Worm (Caenorhabditis elegans) whole organism, L2 larva: ENCODE results near the gene pudl-1.

Experiments used
- C34F6.9 ChIP-seq: fragments of 150-350 bp; optimal IDR thresholded peaks from 2 replicates; lab custom pipeline; 2014; ENCODE audit warnings: missing biosample characterization, missing genetic modification characterization
- F13H6.1 ChIP-seq: sonication (generic microtip); optimal IDR thresholded peaks from 2 replicates; lab custom pipeline; 2016; ENCODE audit warnings: missing genetic modification characterization, missing compliant biosample characterization
- R02D3.7 ChIP-seq: fragments of 150-350 bp; optimal IDR thresholded peaks from 2 replicates; lab custom pipeline; 2014; ENCODE audit warnings: missing biosample characterization, missing genetic modification characterization
- ZK546.5 ChIP-seq: sonication (generic microtip); optimal IDR thresholded peaks from 2 replicates; lab custom pipeline; 2017; ENCODE audit warnings: missing biosample characterization, missing genetic modification characterization
- alr-1 ChIP-seq: fragments of 150-350 bp; optimal IDR thresholded peaks from 2 replicates; lab custom pipeline; 2014; ENCODE audit warnings: missing biosample characterization, missing genetic modification characterization
- ama-1 ChIP-seq: fragments of 150-350 bp; optimal IDR thresholded peaks from 2 replicates; lab custom pipeline; 2018; ENCODE audit warnings: inconsistent platforms
- blmp-1 ChIP-seq: sonication (generic microtip); optimal IDR thresholded peaks from 2 replicates; lab custom pipeline; 2017; ENCODE audit warnings: missing genetic modification characterization, mild to moderate bottlenecking, missing compliant biosample characterization, antibody characterized with exemption, moderate library complexity; ENCODE audit not compliant: insufficient read depth
- ceh-16 ChIP-seq: fragments of 150-350 bp; optimal IDR thresholded peaks from 2 replicates; lab custom pipeline; 2014; ENCODE audit warnings: missing biosample characterization, missing genetic modification characterization
- ceh-82 ChIP-seq: fragments of 150-350 bp; optimal IDR thresholded peaks from 2 replicates; lab custom pipeline; 2014; ENCODE audit warnings: missing biosample characterization, missing genetic modification characterization
- crh-2 ChIP-seq: sonication (generic microtip); optimal IDR thresholded peaks from 2 replicates; lab custom pipeline; 2017; ENCODE audit warnings: missing biosample characterization, missing genetic modification characterization
- egl-27 ChIP-seq: sonication (generic microtip); optimal IDR thresholded peaks from 3 replicates; lab custom pipeline; 2017; ENCODE audit warnings: missing biosample characterization, missing genetic modification reagents, missing genetic modification characterization
- elt-1 ChIP-seq: fragments of 150-350 bp; optimal IDR thresholded peaks from 2 replicates; lab custom pipeline; 2014; ENCODE audit warnings: missing biosample characterization, missing genetic modification characterization
- elt-3 ChIP-seq: sonication (generic microtip); optimal IDR thresholded peaks from 2 replicates; lab custom pipeline; 2017; ENCODE audit warnings: missing biosample characterization, missing genetic modification characterization
- fos-1 ChIP-seq: fragments of 150-350 bp; optimal IDR thresholded peaks from 2 replicates; lab custom pipeline; 2014; ENCODE audit warnings: missing biosample characterization, missing genetic modification characterization
- gmeb-1 ChIP-seq: fragments of 150-350 bp; optimal IDR thresholded peaks from 2 replicates; lab custom pipeline; 2014; ENCODE audit warnings: missing biosample characterization, missing genetic modification characterization
- lin-39 ChIP-seq: fragments of 150-350 bp; optimal IDR thresholded peaks from 2 replicates; lab custom pipeline; 2014; ENCODE audit warnings: missing biosample characterization, missing genetic modification reagents, missing genetic modification characterization
- lsy-2 ChIP-seq, 2 experiments: fragments of 150-350 bp in 1 of 2; sonication (generic microtip) in 1 of 2; optimal IDR thresholded peaks; 2 replicates each; lab custom pipeline; 2014 to 2017; ENCODE audit warnings: missing biosample characterization in 2 of 2, missing genetic modification characterization in 2 of 2
- mab-5 ChIP-seq: fragments of 150-350 bp; optimal IDR thresholded peaks from 2 replicates; lab custom pipeline; 2014; ENCODE audit warnings: missing biosample characterization, missing genetic modification characterization
- mbf-1 ChIP-seq: sonication (generic microtip); optimal IDR thresholded peaks from 2 replicates; lab custom pipeline; 2017; ENCODE audit warnings: missing biosample characterization, missing genetic modification characterization
- mdl-1 ChIP-seq, 2 experiments: fragments of 150-350 bp in 1 of 2; sonication (generic microtip) in 1 of 2; optimal IDR thresholded peaks; 2 replicates each; lab custom pipeline; 2017; ENCODE audit warnings: missing biosample characterization in 2 of 2, missing genetic modification characterization in 2 of 2
- nhr-10 ChIP-seq: sonication (generic microtip); optimal IDR thresholded peaks from 2 replicates; lab custom pipeline; 2017; ENCODE audit warnings: missing biosample characterization, missing genetic modification characterization
- nhr-11 ChIP-seq: fragments of 150-350 bp; optimal IDR thresholded peaks from 2 replicates; lab custom pipeline; 2014; ENCODE audit warnings: missing biosample characterization, missing genetic modification characterization
- nhr-12 ChIP-seq: fragments of 150-350 bp; optimal IDR thresholded peaks from 2 replicates; lab custom pipeline; 2014; ENCODE audit warnings: missing biosample characterization, missing genetic modification characterization
- nhr-129 ChIP-seq: fragments of 150-350 bp; optimal IDR thresholded peaks from 2 replicates; lab custom pipeline; 2014; ENCODE audit warnings: missing biosample characterization, missing genetic modification characterization
- nhr-21 ChIP-seq: fragments of 150-350 bp; optimal IDR thresholded peaks from 2 replicates; lab custom pipeline; 2014; ENCODE audit warnings: missing biosample characterization, missing genetic modification characterization
- nhr-23 ChIP-seq: fragments of 150-350 bp; optimal IDR thresholded peaks from 2 replicates; lab custom pipeline; 2014; ENCODE audit warnings: missing biosample characterization, missing genetic modification reagents, missing genetic modification characterization
- nhr-237 ChIP-seq: fragments of 150-350 bp; optimal IDR thresholded peaks from 2 replicates; lab custom pipeline; 2014; ENCODE audit warnings: missing biosample characterization, missing genetic modification characterization
- nhr-25 ChIP-seq: fragments of 150-350 bp; sonication (generic microtip); optimal IDR thresholded peaks from 3 replicates; lab custom pipeline; 2014; ENCODE audit warnings: missing biosample characterization, missing genetic modification characterization
- peb-1 ChIP-seq: fragments of 150-350 bp; optimal IDR thresholded peaks from 2 replicates; lab custom pipeline; 2014; ENCODE audit warnings: missing biosample characterization, missing genetic modification characterization
- skn-1 ChIP-seq: sonication (generic microtip); optimal IDR thresholded peaks from 2 replicates; lab custom pipeline; 2017; ENCODE audit warnings: missing biosample characterization, missing genetic modification characterization
- sma-3 ChIP-seq: sonication (generic microtip); optimal IDR thresholded peaks from 2 replicates; lab custom pipeline; 2016; ENCODE audit warnings: missing genetic modification reagents, missing genetic modification characterization, missing compliant biosample characterization
- sma-9 ChIP-seq, 2 experiments: fragments of 150-350 bp in 1 of 2; sonication (generic microtip) in 1 of 2; optimal IDR thresholded peaks; 2 replicates each; lab custom pipeline; 2014 to 2016; ENCODE audit warnings: missing genetic modification characterization in 2 of 2, mild to moderate bottlenecking in 1 of 2, missing biosample characterization in 1 of 2, missing compliant biosample characterization in 1 of 2, missing genetic modification reagents in 1 of 2, moderate library complexity in 1 of 2
- unc-55 ChIP-seq: fragments of 150-350 bp; sonication (generic microtip); optimal IDR thresholded peaks from 3 replicates; lab custom pipeline; 2014; ENCODE audit warnings: missing biosample characterization, missing genetic modification reagents, missing genetic modification characterization
- zag-1 ChIP-seq: fragments of 150-350 bp; optimal IDR thresholded peaks from 2 replicates; lab custom pipeline; 2014; ENCODE audit warnings: missing biosample characterization, missing genetic modification characterization
- ztf-11 ChIP-seq: sonication (generic microtip); optimal IDR thresholded peaks from 2 replicates; lab custom pipeline; 2017; ENCODE audit warnings: missing biosample characterization, missing genetic modification characterization
- ztf-4 ChIP-seq: fragments of 150-350 bp; optimal IDR thresholded peaks from 2 replicates; lab custom pipeline; 2014; ENCODE audit warnings: missing biosample characterization, missing genetic modification characterization

pudl-1 gene

DNA sequence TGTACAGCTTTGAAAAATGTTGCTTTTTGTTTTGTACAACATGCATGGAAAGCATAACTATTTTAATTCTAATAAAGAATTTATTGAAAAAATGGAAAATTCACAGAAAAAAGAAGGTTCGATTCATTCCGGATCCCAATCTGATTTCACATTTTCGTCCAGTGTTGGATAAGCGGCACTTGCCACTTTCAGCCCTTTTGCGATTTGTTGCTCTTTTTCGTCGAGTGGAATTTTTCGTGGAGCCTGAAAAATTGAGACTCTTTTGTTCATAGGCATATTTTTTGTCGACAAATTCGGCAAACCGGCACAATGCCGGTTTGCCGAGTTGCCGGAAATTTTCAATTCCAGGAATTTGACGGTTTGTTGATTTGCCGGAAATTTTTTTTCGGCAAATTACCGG lies 18.9 kb downstream of the pudl-1 start:
- TF ChIP-seq ceh-82 (tag; lab: Kevin White, UChicago) (no peak), nhr-10 (tag; lab: Kevin White, UChicago) (no peak), ztf-4 (tag; lab: Kevin White, UChicago) (no peak), C34F6.9 (tag; lab: Kevin White, UChicago) (no peak), crh-2 (tag; lab: Kevin White, UChicago) (no peak), blmp-1 (tag; lab: Kevin White, UChicago) (no peak), egl-27 (no peak), ztf-11 (tag; lab: Kevin White, UChicago) (no peak), nhr-11 (tag; lab: Kevin White, UChicago) (no peak), nhr-21 (tag; lab: Kevin White, UChicago) (no peak), mab-5 (tag; lab: Kevin White, UChicago) (no peak), ceh-16 (no peak), sma-3 (GFP tag; lab: Kevin White, UChicago) (no peak), ZK546.5 (tag; lab: Kevin White, UChicago) (no peak), nhr-129 (tag; lab: Kevin White, UChicago) (no peak)

DNA sequence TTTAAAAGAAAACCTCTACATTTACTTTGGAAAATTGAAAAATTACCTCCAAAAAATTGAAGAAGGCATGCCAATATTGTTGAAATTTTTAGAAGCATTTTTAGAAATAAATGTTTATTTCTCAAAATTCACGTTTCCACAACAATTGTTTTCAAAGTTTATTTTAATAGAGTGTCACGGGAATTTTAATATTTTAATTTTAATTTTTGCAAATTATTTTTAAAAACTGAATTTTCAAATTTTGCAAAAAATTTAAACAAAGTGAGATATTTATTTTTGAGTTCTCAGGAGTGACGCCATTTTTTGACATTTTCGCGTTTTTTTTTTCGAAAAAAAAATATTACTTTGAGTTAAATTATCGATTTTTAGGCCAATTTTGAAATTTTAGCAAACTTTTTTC lies 20.5 kb downstream of the pudl-1 start, which contains the start of gene Y54G2A.49:
TSS of gene Y54G2A.49 (minus strand) at position 101 of the 400 bp plus-strand sequence.
- TF ChIP-seq skn-1 (tag; lab: Kevin White, UChicago) (no peak), lin-39 (tag; lab: Kevin White, UChicago) (no peak), crh-2 (tag; lab: Kevin White, UChicago) (no peak), ztf-11 (tag; lab: Kevin White, UChicago) (no peak), lsy-2 (tag; optimal IDR thresholded peaks at IDR 0.05; lab: Kevin White, UChicago) (no peak), nhr-237 (no peak), F13H6.1 (tag; lab: Kevin White, UChicago) (no peak), ceh-82 (tag; lab: Kevin White, UChicago) (no peak), elt-3 (tag; lab: Kevin White, UChicago) (no peak), alr-1 (tag; lab: Kevin White, UChicago) (no peak), nhr-12 (tag; lab: Kevin White, UChicago) (no peak), ama-1 (lab: Kevin White, UChicago) (no peak), nhr-25 (tag; lab: Kevin White, UChicago) (no peak), elt-1 (tag; lab: Kevin White, UChicago) (no peak), mdl-1 (tag; optimal IDR thresholded peaks at IDR 0.05; lab: Kevin White, UChicago) (no peak), nhr-10 (tag; lab: Kevin White, UChicago) (no peak), blmp-1 (tag; lab: Kevin White, UChicago) (no peak)

DNA sequence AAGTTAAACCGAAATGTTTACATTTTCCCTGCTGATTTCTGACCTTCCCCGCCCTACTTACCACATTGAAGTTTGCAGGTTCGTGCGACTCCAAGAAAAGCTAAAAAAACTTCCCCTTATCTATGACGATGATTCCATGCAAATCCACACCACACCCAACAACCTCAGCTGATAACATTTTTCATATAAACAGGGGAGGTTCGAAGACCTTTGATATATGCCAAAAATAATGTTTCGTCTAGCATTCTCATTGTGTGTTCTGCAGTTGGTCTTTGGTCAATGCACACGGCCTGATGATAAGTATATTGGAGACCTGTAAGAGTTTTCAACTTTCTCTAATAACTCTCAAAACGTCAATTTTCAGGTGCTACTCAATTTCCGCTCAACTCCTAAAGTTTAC lies 21.5 kb downstream of the pudl-1 start:
- no peak for TF ChIP-seq ztf-4 (tag; lab: Kevin White, UChicago)
- TF ChIP-seq ama-1 (lab: Kevin White, UChicago): no peak
- TF ChIP-seq fos-1 (tag; lab: Kevin White, UChicago): peak; percentile 8
- TF ChIP-seq, all 48 proteins: peak for 1

DNA sequence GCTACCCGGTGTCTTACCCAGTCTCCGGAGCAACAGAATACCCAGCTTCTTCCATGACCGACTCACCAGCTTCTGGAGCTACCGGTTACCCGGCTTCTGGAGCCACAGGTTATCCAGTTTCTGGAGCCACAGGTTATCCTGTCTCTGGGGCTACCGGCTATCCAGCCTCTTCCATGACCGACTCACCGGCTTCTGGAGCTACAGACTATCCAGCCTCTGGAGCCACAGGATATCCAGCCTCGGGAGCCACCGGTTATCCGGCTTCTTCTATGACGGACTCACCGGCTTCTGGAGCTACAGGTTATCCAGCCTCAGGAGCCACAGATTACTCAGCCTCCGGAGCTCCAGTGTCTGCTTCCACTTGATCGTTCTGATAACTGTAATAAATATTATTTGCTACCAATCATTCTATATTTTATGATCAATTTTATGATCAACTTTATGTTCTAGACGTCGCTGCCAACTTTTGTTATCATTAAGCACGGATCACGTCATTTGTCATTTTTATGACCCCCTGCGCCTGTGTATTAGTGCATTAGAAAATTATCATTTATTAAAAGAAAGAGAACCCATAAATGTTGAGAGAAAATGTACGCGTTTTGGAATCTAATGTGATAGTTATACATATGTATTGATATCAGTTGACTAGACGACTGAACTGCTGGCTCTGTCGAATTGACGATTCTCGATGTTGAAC lies 22.5 kb downstream of the pudl-1 start:
- TF ChIP-seq sma-9 (GFP tag; optimal IDR thresholded peaks at IDR 0.05; lab: Kevin White, UChicago): peak; percentile 78
- TF ChIP-seq sma-9 (tag; optimal IDR thresholded peaks at IDR 0.05; lab: Kevin White, UChicago): no peak
- no peak for TF ChIP-seq ceh-16
- peak; percentile 3 for TF ChIP-seq gmeb-1 (tag; lab: Kevin White, UChicago)
- peak; percentile 70 for TF ChIP-seq fos-1 (tag; lab: Kevin White, UChicago)
- peak; percentile 60 for TF ChIP-seq crh-2 (tag; lab: Kevin White, UChicago)

DNA sequence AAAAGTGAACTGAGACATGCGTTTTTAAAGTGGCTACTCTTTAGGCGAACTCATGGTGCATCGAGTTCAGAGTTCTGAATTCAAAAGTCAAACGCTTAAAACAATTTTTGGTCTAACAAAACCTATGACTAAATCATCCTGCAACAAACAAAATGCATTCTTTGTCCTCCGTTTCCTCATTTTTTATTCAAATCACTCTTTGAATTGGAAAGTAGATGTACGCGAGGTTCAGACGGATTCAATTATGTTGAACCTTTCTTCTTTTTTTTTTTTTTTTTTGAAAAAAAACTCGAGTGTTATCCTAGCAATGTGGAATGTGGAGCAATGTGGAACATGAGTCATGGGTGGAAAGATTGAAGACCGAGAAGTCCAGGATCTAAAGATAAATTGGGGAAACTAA lies 26.0 kb downstream of the pudl-1 start:
- no peak for TF ChIP-seq ceh-82 (tag; lab: Kevin White, UChicago)
- TF ChIP-seq ZK546.5 (tag; lab: Kevin White, UChicago): no peak
- no peak for TF ChIP-seq elt-3 (tag; lab: Kevin White, UChicago)
- TF ChIP-seq blmp-1 (tag; lab: Kevin White, UChicago): no peak
- TF ChIP-seq nhr-11 (tag; lab: Kevin White, UChicago): no peak
- no peak for TF ChIP-seq nhr-21 (tag; lab: Kevin White, UChicago)
- TF ChIP-seq egl-27: no peak
- TF ChIP-seq mdl-1 (tag; optimal IDR thresholded peaks at IDR 0.05; lab: Kevin White, UChicago): no peak
- no peak for TF ChIP-seq mab-5 (tag; lab: Kevin White, UChicago)
- no peak for TF ChIP-seq nhr-23 (tag; lab: Kevin White, UChicago)
- TF ChIP-seq skn-1 (tag; lab: Kevin White, UChicago): no peak
- no peak for TF ChIP-seq peb-1 (tag; lab: Kevin White, UChicago)
- no peak for TF ChIP-seq gmeb-1 (tag; lab: Kevin White, UChicago)
- no peak for TF ChIP-seq zag-1 (tag; lab: Kevin White, UChicago)
- TF ChIP-seq nhr-129 (tag; lab: Kevin White, UChicago): no peak
- TF ChIP-seq C34F6.9 (tag; lab: Kevin White, UChicago): no peak
- no peak for TF ChIP-seq mbf-1 (tag; lab: Kevin White, UChicago)
- TF ChIP-seq R02D3.7 (tag; lab: Kevin White, UChicago): no peak
- no peak for TF ChIP-seq unc-55
